Fruit fly (Drosophila melanogaster): Measurements from ENCODE around the gene CG44198.

- TF ChIP-seq CG8159 (tag; optimal IDR thresholded peaks at IDR 0.05) (peak; percentile 91), CG9948 (tag; optimal IDR thresholded peaks at IDR 0.05) (peak; percentile 88), Pif1B (GFP tag; optimal IDR thresholded peaks at IDR 0.05) (no peak), D1 (tag; optimal IDR thresholded peaks at IDR 0.05) (no peak), gl (tag; optimal IDR thresholded peaks at IDR 0.05) (peak; percentile 29), CG17806 (tag; optimal IDR thresholded peaks at IDR 0.05) (peak; percentile 78), CG14655 (GFP tag; optimal IDR thresholded peaks at IDR 0.05) (no peak), CG13204 (GFP tag; optimal IDR thresholded peaks at IDR 0.05) (peak; percentile 23), Ets98B (GFP tag; IDR thresholded peaks at IDR 0.05) (peak; percentile 37; the same call in 1 of the 2 replicates), EcR (GFP tag; optimal IDR thresholded peaks at IDR 0.05) (peak; percentile 29), Pif1A (GFP tag; optimal IDR thresholded peaks at IDR 0.05) (peak; percentile 44), CG8301 (tag; optimal IDR thresholded peaks at IDR 0.05) (peak; percentile 81), CG12605 (GFP tag; IDR thresholded peaks at IDR 0.05) (no peak), CG15710 (tag; optimal IDR thresholded peaks at IDR 0.05) (peak; percentile 87)
These were observed 46.3 kb upstream of the CG44198 start, which contains the start of gene Sirt1 for dm6 chr2L:13164994-13165801.

Data from whole organism, pupa.